Fruit fly (Drosophila melanogaster): Measurements from ENCODE around the gene CG13138.

CG13138 gene

DNA sequence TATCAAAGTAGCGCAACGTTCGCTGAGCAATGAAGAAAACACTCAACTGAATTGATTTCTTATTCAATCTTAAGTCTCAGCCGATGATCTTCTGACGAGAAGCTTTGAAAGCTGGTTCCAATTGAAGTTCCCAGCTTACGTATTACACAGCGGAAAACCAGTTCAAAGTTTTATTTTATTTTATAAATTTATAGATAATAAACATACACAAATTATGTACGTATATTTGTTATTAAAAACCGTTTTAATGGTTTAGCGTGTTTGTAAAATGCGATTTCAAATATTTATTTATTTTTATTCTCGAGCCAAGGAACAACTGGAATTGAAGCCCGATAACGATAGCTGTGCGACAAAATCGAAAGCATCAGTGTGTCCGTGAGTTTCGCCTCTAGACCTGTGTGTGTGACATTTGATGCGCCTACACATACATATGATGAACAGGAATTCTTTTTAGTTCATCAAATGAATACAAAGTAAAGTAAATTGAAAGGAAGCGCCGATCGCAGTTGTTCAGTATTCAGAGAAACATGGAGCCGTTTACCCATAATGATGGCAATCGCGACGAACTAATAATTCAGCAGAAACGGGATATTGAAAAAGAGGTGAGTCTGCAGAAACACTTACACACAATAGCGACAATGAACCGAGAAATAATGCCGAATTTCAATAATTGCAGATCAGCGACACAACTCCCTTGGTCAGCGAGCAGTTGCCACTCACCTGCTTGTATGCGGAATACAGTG lies 4.9 kb upstream of the CG13138 start, which contains the start of the genes CG5390 and CG4968 (continued):
- TF ChIP-seq eg (GFP tag; IDR thresholded peaks at IDR 0.05) (no peak; the same call in 2 of the 3 replicates), svp (GFP tag) (no peak), CG1621 (tag; optimal IDR thresholded peaks at IDR 0.05) (no peak), CG16779 (tag; optimal IDR thresholded peaks at IDR 0.05) (no peak), Ets96B (tag; optimal IDR thresholded peaks at IDR 0.05) (peak; percentile 77), CG11902 (GFP tag; optimal IDR thresholded peaks at IDR 0.05) (peak; percentile 31), CG3919 (GFP tag; optimal IDR thresholded peaks at IDR 0.05) (no peak), vri (GFP tag; optimal IDR thresholded peaks at IDR 0.05) (peak; percentile 70), CG10669 (GFP tag; optimal IDR thresholded peaks at IDR 0.05) (no peak), ss (GFP tag; optimal IDR thresholded peaks at IDR 0.05) (peak in 1 of 2 experiments; percentile 77), Smox (GFP tag; optimal IDR thresholded peaks at IDR 0.05) (no peak), Eip93F (GFP tag; optimal IDR thresholded peaks at IDR 0.05) (peak; percentile 89), OdsH (GFP tag; optimal IDR thresholded peaks at IDR 0.05) (peak; percentile 77), CG3032 (tag; optimal IDR thresholded peaks at IDR 0.05) (peak; percentile 74), Blimp-1 (GFP tag; optimal IDR thresholded peaks at IDR 0.05) (peak; percentile 56), Lpt (GFP tag; optimal IDR thresholded peaks at IDR 0.05) (peak; percentile 59), CG9139 (GFP tag; optimal IDR thresholded peaks at IDR 0.05) (peak; percentile 26), spab (GFP tag; optimal IDR thresholded peaks at IDR 0.05) (no peak), achi (GFP tag; optimal IDR thresholded peaks at IDR 0.05) (peak; percentile 78), salr (GFP tag; optimal IDR thresholded peaks at IDR 0.05) (peak; percentile 7 to 53), CG6854 (GFP tag; optimal IDR thresholded peaks at IDR 0.05) (peak; percentile 46), CG34406 (GFP tag; optimal IDR thresholded peaks at IDR 0.05) (peak; percentile 70), fkh (GFP tag; optimal IDR thresholded peaks at IDR 0.05) (no peak), lz (GFP tag; optimal IDR thresholded peaks at IDR 0.05) (peak; percentile 61), CG6276 (GFP tag; optimal IDR thresholded peaks at IDR 0.05) (no peak)

DNA sequence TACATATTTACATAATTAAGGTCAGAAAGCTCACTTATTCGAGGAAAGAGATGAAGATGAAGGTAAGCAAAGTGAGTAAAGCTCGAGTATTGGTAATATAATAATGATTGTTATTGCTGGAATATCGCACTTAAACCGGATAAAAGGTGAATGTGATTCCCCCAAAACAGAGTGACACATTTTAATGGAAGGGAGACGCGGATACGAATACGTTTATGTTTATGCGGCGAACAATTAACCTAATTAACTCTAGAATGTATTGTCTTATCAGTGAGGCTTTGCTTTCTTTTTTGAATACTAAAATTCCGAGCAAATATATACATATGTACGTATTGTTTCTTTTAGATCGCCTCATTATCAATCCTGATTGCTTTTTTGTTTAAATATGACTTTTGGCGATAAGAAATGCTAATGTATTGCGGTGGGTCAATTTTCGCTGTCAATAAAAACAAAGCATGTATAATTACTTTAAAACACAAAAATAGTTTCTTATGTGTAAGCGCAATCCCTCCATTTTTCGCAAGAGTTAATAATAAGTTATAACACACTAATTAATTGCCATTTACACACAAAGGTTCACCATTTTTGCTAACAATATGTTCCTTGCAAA lies 3.8 kb upstream of the CG13138 start:
- TF ChIP-seq Eip78C (GFP tag) (peak; percentile 39), eg (GFP tag; IDR thresholded peaks at IDR 0.05) (no peak), lz (GFP tag; optimal IDR thresholded peaks at IDR 0.05) (no peak), CG8632 (GFP tag; optimal IDR thresholded peaks at IDR 0.05) (no peak), Sox15 (GFP tag; optimal IDR thresholded peaks at IDR 0.05) (no peak), CG9139 (GFP tag; optimal IDR thresholded peaks at IDR 0.05) (no peak), fd85E (GFP tag; optimal IDR thresholded peaks at IDR 0.05) (no peak), acj6 (GFP tag; optimal IDR thresholded peaks at IDR 0.05) (no peak)

- TF ChIP-seq CG31627 (GFP tag; optimal IDR thresholded peaks at IDR 0.05) = peak; percentile 2
- no peak for TF ChIP-seq CG3032 (tag; optimal IDR thresholded peaks at IDR 0.05)
- TF ChIP-seq Smox (GFP tag; optimal IDR thresholded peaks at IDR 0.05) = no peak
- TF ChIP-seq Ets21C (GFP tag; optimal IDR thresholded peaks at IDR 0.05) = no peak
- no peak for TF ChIP-seq CG8319 (GFP tag; optimal IDR thresholded peaks at IDR 0.05)
- TF ChIP-seq Hr4 (GFP tag; optimal IDR thresholded peaks at IDR 0.05) = no peak
- TF ChIP-seq lz (GFP tag; optimal IDR thresholded peaks at IDR 0.05) = no peak
- TF ChIP-seq CG6163 (GFP tag; IDR thresholded peaks at IDR 0.05) = no peak
- no peak for TF ChIP-seq pdm3 (GFP tag; optimal IDR thresholded peaks at IDR 0.05)
- TF ChIP-seq Sox15 (GFP tag; optimal IDR thresholded peaks at IDR 0.05) = no peak
- no peak for TF ChIP-seq vri (GFP tag; optimal IDR thresholded peaks at IDR 0.05)
- TF ChIP-seq CG6792 (GFP tag; optimal IDR thresholded peaks at IDR 0.05) = no peak
- TF ChIP-seq Sox102F (GFP tag; optimal IDR thresholded peaks at IDR 0.05) = no peak
- peak; percentile 34 for TF ChIP-seq Sox14 (GFP tag; optimal IDR thresholded peaks at IDR 0.05)
- TF ChIP-seq svp (GFP tag) = no peak
- peak; percentile 45 for TF ChIP-seq Eip78C (GFP tag)
- TF ChIP-seq CG9139 (GFP tag; optimal IDR thresholded peaks at IDR 0.05) = no peak
- TF ChIP-seq CG11294 (GFP tag; IDR thresholded peaks at IDR 0.05) = no peak
- no peak for TF ChIP-seq CG7368 (GFP tag; optimal IDR thresholded peaks at IDR 0.05)
- TF ChIP-seq spab (GFP tag; optimal IDR thresholded peaks at IDR 0.05) = no peak
- TF ChIP-seq dac (GFP tag; optimal IDR thresholded peaks at IDR 0.05) = no peak
- TF ChIP-seq Hr39 (GFP tag; optimal IDR thresholded peaks at IDR 0.05) = no peak
- no peak for TF ChIP-seq CG6276 (GFP tag; optimal IDR thresholded peaks at IDR 0.05)
- TF ChIP-seq CG6854 (GFP tag; optimal IDR thresholded peaks at IDR 0.05) = no peak
- peak; percentile 30 for TF ChIP-seq esn (GFP tag; optimal IDR thresholded peaks at IDR 0.05)
- no peak for TF ChIP-seq net (GFP tag; optimal IDR thresholded peaks at IDR 0.05)
Observed at dm6 chr2L:10303786-10304185, 2.0 kb upstream of the CG13138 start, which contains the start of gene nmd. nmd (minus strand) TSS chr2L:10303947.
